Worm (Caenorhabditis elegans) whole organism, L2 larva: ENCODE measurements around the gene T05A8.11.

Experiments used
- R02D3.7 ChIP-seq: fragments of 150-350 bp; optimal IDR thresholded peaks from 2 replicates; lab custom pipeline; 2014; ENCODE audit warnings: missing biosample characterization, missing genetic modification characterization
- alr-1 ChIP-seq: fragments of 150-350 bp; optimal IDR thresholded peaks from 2 replicates; lab custom pipeline; 2014; ENCODE audit warnings: missing biosample characterization, missing genetic modification characterization
- aly-2 ChIP-seq: fragments of 150-350 bp; optimal IDR thresholded peaks from 2 replicates; lab custom pipeline; 2014; ENCODE audit warnings: missing biosample characterization, missing genetic modification characterization
- ama-1 ChIP-seq: fragments of 150-350 bp; optimal IDR thresholded peaks from 2 replicates; lab custom pipeline; 2018; ENCODE audit warnings: inconsistent platforms
- egl-27 ChIP-seq: sonication (generic microtip); optimal IDR thresholded peaks from 3 replicates; lab custom pipeline; 2017; ENCODE audit warnings: missing biosample characterization, missing genetic modification reagents, missing genetic modification characterization
- lin-13 ChIP-seq: fragments of 150-350 bp; optimal IDR thresholded peaks from 2 replicates; lab custom pipeline; 2014; ENCODE audit warnings: missing biosample characterization, missing genetic modification reagents, missing genetic modification characterization
- lsy-2 ChIP-seq, 2 experiments: fragments of 150-350 bp in 1 of 2; sonication (generic microtip) in 1 of 2; optimal IDR thresholded peaks; 2 replicates each; lab custom pipeline; 2014 to 2017; ENCODE audit warnings: missing biosample characterization in 2 of 2, missing genetic modification characterization in 2 of 2
- mdl-1 ChIP-seq, 2 experiments: fragments of 150-350 bp in 1 of 2; sonication (generic microtip) in 1 of 2; optimal IDR thresholded peaks; 2 replicates each; lab custom pipeline; 2017; ENCODE audit warnings: missing biosample characterization in 2 of 2, missing genetic modification characterization in 2 of 2
- nhr-237 ChIP-seq: fragments of 150-350 bp; optimal IDR thresholded peaks from 2 replicates; lab custom pipeline; 2014; ENCODE audit warnings: missing biosample characterization, missing genetic modification characterization
- nhr-77 ChIP-seq: fragments of 150-350 bp; optimal IDR thresholded peaks from 2 replicates; lab custom pipeline; 2014; ENCODE audit warnings: missing biosample characterization, missing genetic modification characterization
- snpc-4 ChIP-seq: fragments of 150-350 bp; optimal IDR thresholded peaks from 2 replicates; lab custom pipeline; 2014; ENCODE audit warnings: missing biosample characterization, missing genetic modification characterization
- unc-62 ChIP-seq: fragments of 150-350 bp; optimal IDR thresholded peaks from 2 replicates; lab custom pipeline; 2014; ENCODE audit warnings: missing biosample characterization, missing genetic modification reagents, missing genetic modification characterization

ce11 chrII:2757954-2758353, 32.5 kb upstream of the T05A8.11 start, which contains the start of gene F29A7.8:
- TF ChIP-seq lsy-2 (tag; optimal IDR thresholded peaks at IDR 0.05; lab: Kevin White, UChicago) (no peak), mdl-1 (tag; optimal IDR thresholded peaks at IDR 0.05; lab: Kevin White, UChicago) (no peak), unc-62 (GFP tag; lab: Kevin White, UChicago) (no peak), snpc-4 (no peak), lin-13 (no peak), egl-27 (no peak), ama-1 (no peak), alr-1 (no peak), nhr-77 (tag; lab: Kevin White, UChicago) (no peak), nhr-237 (tag; lab: Kevin White, UChicago) (no peak), R02D3.7 (tag; lab: Kevin White, UChicago) (no peak), aly-2 (tag; lab: Kevin White, UChicago) (no peak)
